Worm (Caenorhabditis elegans): ENCODE measurements around the gene F19G12.4.

F19G12.4 gene

ce11 chrX:1438925-1439324 lies 21.8 kb downstream of the F19G12.4 start:
- no peak for TF ChIP-seq lin-38 (GFP tag; IDR thresholded peaks at IDR 0.05)
- no peak for TF ChIP-seq aly-2 (tag; optimal IDR thresholded peaks at IDR 0.05)
- TF ChIP-seq hlh-30 (tag; optimal IDR thresholded peaks at IDR 0.05; ENCODE audit: insufficient read depth): peak; percentile 52
- no peak for TF ChIP-seq ztf-11 (tag; optimal IDR thresholded peaks at IDR 0.05)
- TF ChIP-seq daf-12 (tag; optimal IDR thresholded peaks at IDR 0.05): no peak
- TF ChIP-seq vab-7 (GFP tag; IDR thresholded peaks at IDR 0.05): 0 out of 2 replicates have a peak, but pooled peaks have one; percentile 33
- no peak for TF ChIP-seq nhr-77 (tag; optimal IDR thresholded peaks at IDR 0.05)
- peak; percentile 32 for TF ChIP-seq mes-2 (tag; optimal IDR thresholded peaks at IDR 0.05; ENCODE audit: poor library complexity, severe bottlenecking)
- no peak for TF ChIP-seq zag-1 (tag; optimal IDR thresholded peaks at IDR 0.05)
- TF ChIP-seq attf-4 (tag; optimal IDR thresholded peaks at IDR 0.05): no peak
- TF ChIP-seq F10B5.3 (tag; optimal IDR thresholded peaks at IDR 0.05): no peak
- TF ChIP-seq php-3 (GFP tag; IDR thresholded peaks at IDR 0.05): no peak
- no peak for TF ChIP-seq egl-43 (GFP tag; IDR thresholded peaks at IDR 0.05)
- peak; percentile 30 for TF ChIP-seq rbr-2 (tag; optimal IDR thresholded peaks at IDR 0.05)
- TF ChIP-seq mdl-1 (tag; optimal IDR thresholded peaks at IDR 0.05): peak in 1 of 2 experiments; percentile 53
- no peak for TF ChIP-seq duxl-1 (tag; optimal IDR thresholded peaks at IDR 0.05; ENCODE audit: poor library complexity)
- no peak for TF ChIP-seq spr-1 (tag; optimal IDR thresholded peaks at IDR 0.05)
- no peak for TF ChIP-seq ces-1 (GFP tag; optimal IDR thresholded peaks at IDR 0.05)
- TF ChIP-seq hmg-1.1 (GFP tag; IDR thresholded peaks at IDR 0.05): 0 out of 2 replicates have a peak, but pooled peaks have one; percentile 25
- peak; percentile 28 for TF ChIP-seq mep-1 (tag; optimal IDR thresholded peaks at IDR 0.05)
- no peak for TF ChIP-seq nhr-42 (GFP tag; IDR thresholded peaks at IDR 0.05)
- TF ChIP-seq snpc-1.2 (GFP tag; IDR thresholded peaks at IDR 0.05): no peak
- TF ChIP-seq madf-9 (GFP tag; conservative IDR thresholded peaks at IDR 0.05): no peak
- TF ChIP-seq F26F4.8 (GFP tag; conservative IDR thresholded peaks at IDR 0.05): no peak
- TF ChIP-seq F37D6.2 (tag; optimal IDR thresholded peaks at IDR 0.05): peak; percentile 69
- no peak for TF ChIP-seq nhr-237 (tag; optimal IDR thresholded peaks at IDR 0.05)
- no peak for TF ChIP-seq T20F7.1 (GFP tag; optimal IDR thresholded peaks at IDR 0.05)
- TF ChIP-seq pha-4 (GFP tag; IDR thresholded peaks at IDR 0.05): no peak
- TF ChIP-seq pha-4 (tag; optimal IDR thresholded peaks at IDR 0.05): no peak
- no peak for TF ChIP-seq aha-1 (tag)
- no peak for TF ChIP-seq lin-1 (GFP tag; IDR thresholded peaks at IDR 0.05)
- no peak for TF ChIP-seq mdt-29 (GFP tag; IDR thresholded peaks at IDR 0.05)
- TF ChIP-seq lin-15B (tag; optimal IDR thresholded peaks at IDR 0.05): no peak
- TF ChIP-seq tag-97 (GFP tag; IDR thresholded peaks at IDR 0.05): no peak
- TF ChIP-seq D1046.2 (GFP tag; IDR thresholded peaks at IDR 0.05): no peak
- TF ChIP-seq zip-11 (GFP tag; IDR thresholded peaks at IDR 0.05): no peak
- 0 out of 2 replicates have a peak, but pooled peaks have one; percentile 22 for TF ChIP-seq Y105C5A.15 (GFP tag; IDR thresholded peaks at IDR 0.05)
- no peak for TF ChIP-seq lin-13 (GFP tag; optimal IDR thresholded peaks at IDR 0.05)

DNA sequence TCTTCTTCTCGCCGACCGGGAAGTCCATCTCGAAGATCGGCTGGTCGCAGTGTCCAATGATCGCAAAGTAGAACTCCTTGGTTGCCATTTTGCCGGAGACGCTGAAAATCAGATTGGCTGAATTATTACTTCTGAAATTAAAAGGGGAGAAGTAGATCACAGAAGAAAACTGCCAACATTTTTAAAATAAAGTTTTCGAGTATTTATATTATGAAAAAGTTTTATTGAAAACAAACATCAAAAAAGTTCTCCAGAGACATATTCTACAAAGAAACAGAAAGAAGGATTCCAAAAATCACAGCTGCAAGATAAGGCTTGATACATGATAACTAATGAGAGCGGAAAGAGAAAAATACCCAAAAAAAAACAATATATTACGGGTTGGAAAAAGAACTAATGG lies 23.1 kb downstream of the F19G12.4 start, which contains the start of gene sedl-1:
Gene sedl-1 (minus strand): TSS at position 101 of the 400 bp plus-strand sequence.
- no peak for TF ChIP-seq unc-62 (GFP tag; optimal IDR thresholded peaks at IDR 0.05 in 1 of 2)
- no peak for TF ChIP-seq unc-62 (tag; optimal IDR thresholded peaks at IDR 0.05)
- peak; percentile 24 for TF ChIP-seq aha-1 (tag)
- TF ChIP-seq spr-3 (GFP tag; optimal IDR thresholded peaks at IDR 0.05): no peak
- no peak for TF ChIP-seq ZK546.5 (tag; optimal IDR thresholded peaks at IDR 0.05)
